Fruit fly (Drosophila melanogaster) whole organism, embryonic: ENCODE measurements around the gene msps.

Experiments
- Awh ChIP-seq: fragments of 200-800 bp; sonication (Bioruptor generic); IDR thresholded peaks from 2 replicates; pipeline ENCODE4, ENCODE4 v1.3.6; 2022; ENCODE audit warnings: missing biosample characterization, missing genetic modification characterization
- B-H2 ChIP-seq: fragments of 200-800 bp; sonication (Bioruptor generic); optimal IDR thresholded peaks from 2 replicates; lab custom pipeline; 2018; ENCODE audit warnings: missing biosample characterization, mild to moderate bottlenecking, missing genetic modification characterization
- Bgb ChIP-seq: fragments of 200-800 bp; sonication (Bioruptor generic); IDR thresholded peaks from 2 replicates; pipeline ENCODE4 v1.3.6; 2022; ENCODE audit warnings: missing biosample characterization, missing genetic modification characterization; ENCODE audit not compliant: partially characterized antibody
- CG10274 ChIP-seq: fragments of 200-800 bp; sonication (Bioruptor generic); optimal IDR thresholded peaks from 3 replicates; lab custom pipeline; 2017; ENCODE audit warnings: missing biosample characterization, mild to moderate bottlenecking, missing genetic modification characterization
- CG11093 ChIP-seq: fragments of 200-800 bp; sonication (Bioruptor generic); IDR thresholded peaks from 3 replicates; pipeline ENCODE4 v1.3.6; 2022; ENCODE audit warnings: missing biosample characterization, missing genetic modification characterization
- CG11695 ChIP-seq: fragments of 200-800 bp; sonication (Bioruptor generic); IDR thresholded peaks from 3 replicates; pipeline ENCODE4 v1.3.6; 2022; ENCODE audit warnings: missing biosample characterization, missing genetic modification characterization
- CG11723 ChIP-seq: fragments of 200-800 bp; sonication (Bioruptor generic); optimal IDR thresholded peaks from 2 replicates; lab custom pipeline; 2017; ENCODE audit warnings: missing biosample characterization, mild to moderate bottlenecking, missing genetic modification characterization
- CG12071 ChIP-seq: fragments of 200-800 bp; sonication (Bioruptor generic); optimal IDR thresholded peaks from 3 replicates; lab custom pipeline; 2018; ENCODE audit warnings: missing biosample characterization, mild to moderate bottlenecking, missing genetic modification characterization
- CG12155 ChIP-seq: fragments of 200-800 bp; sonication (Bioruptor generic); optimal IDR thresholded peaks from 3 replicates; lab custom pipeline; 2016; ENCODE audit warnings: missing biosample characterization, missing genetic modification characterization
- CG12942 ChIP-seq: fragments of 200-800 bp; sonication (Bioruptor generic); optimal IDR thresholded peaks from 3 replicates; lab custom pipeline; 2016; ENCODE audit warnings: missing biosample characterization, missing genetic modification characterization
- CG17912 ChIP-seq: fragments of 200-800 bp; sonication (Bioruptor generic); optimal IDR thresholded peaks from 2 replicates; lab custom pipeline; 2018; ENCODE audit warnings: missing biosample characterization, mild to moderate bottlenecking, missing genetic modification characterization
- CG1792 ChIP-seq: fragments of 200-800 bp; sonication (Bioruptor generic); optimal IDR thresholded peaks from 2 replicates; lab custom pipeline; 2016; ENCODE audit warnings: missing biosample characterization, missing genetic modification characterization
- CG2202 ChIP-seq: fragments of 200-800 bp; sonication (Bioruptor generic); optimal IDR thresholded peaks from 2 replicates; lab custom pipeline; 2018; ENCODE audit warnings: missing biosample characterization, mild to moderate bottlenecking, missing genetic modification characterization
- CG3281 ChIP-seq: fragments of 200-800 bp; sonication (Bioruptor generic); optimal IDR thresholded peaks from 3 replicates; lab custom pipeline; 2017; ENCODE audit warnings: missing biosample characterization, mild to moderate bottlenecking, missing genetic modification characterization
- CG3407 ChIP-seq: fragments of 200-800 bp; sonication (Bioruptor generic); optimal IDR thresholded peaks from 2 replicates; lab custom pipeline; 2018; ENCODE audit warnings: missing biosample characterization, mild to moderate bottlenecking, missing genetic modification characterization
- CG4282 ChIP-seq: fragments of 200-800 bp; sonication (Bioruptor generic); optimal IDR thresholded peaks from 2 replicates; lab custom pipeline; 2016; ENCODE audit warnings: missing biosample characterization, missing genetic modification characterization
- CG4707 ChIP-seq: fragments of 200-800 bp; sonication (Bioruptor generic); optimal IDR thresholded peaks from 2 replicates; lab custom pipeline; 2018; ENCODE audit warnings: missing biosample characterization, mild to moderate bottlenecking, missing genetic modification characterization, moderate library complexity
- CG5953 ChIP-seq: fragments of 200-800 bp; sonication (Bioruptor generic); IDR thresholded peaks from 2 replicates; pipeline ENCODE4 v1.3.6; 2022; ENCODE audit warnings: missing biosample characterization, missing genetic modification characterization
- CG6272 ChIP-seq: fragments of 200-800 bp; sonication (Bioruptor generic); IDR thresholded peaks from 2 replicates; pipeline ENCODE4 v1.3.6; 2022; ENCODE audit warnings: missing biosample characterization, missing genetic modification characterization
- CG6689 ChIP-seq: fragments of 200-800 bp; sonication (Bioruptor generic); IDR thresholded peaks from 2 replicates; pipeline ENCODE4 v1.3.6; 2022; ENCODE audit warnings: missing biosample characterization, missing genetic modification characterization
- CG7357 ChIP-seq: fragments of 200-800 bp; sonication (Bioruptor generic); IDR thresholded peaks from 3 replicates; pipeline ENCODE4 v1.3.6; 2022; ENCODE audit warnings: missing biosample characterization, missing genetic modification characterization
- CG7963 ChIP-seq: fragments of 200-800 bp; sonication (Bioruptor generic); IDR thresholded peaks from 3 replicates; pipeline ENCODE4 v1.3.6; 2022; ENCODE audit warnings: missing biosample characterization, missing genetic modification characterization; ENCODE audit not compliant: partially characterized antibody
- CG8089 ChIP-seq: fragments of 200-800 bp; sonication (Bioruptor generic); optimal IDR thresholded peaks from 3 replicates; lab custom pipeline; 2016; ENCODE audit warnings: missing biosample characterization, missing genetic modification characterization
- CG8359 ChIP-seq: fragments of 200-800 bp; sonication (Bioruptor generic); optimal IDR thresholded peaks from 2 replicates; lab custom pipeline; 2017; ENCODE audit warnings: missing biosample characterization, mild to moderate bottlenecking, missing genetic modification characterization, borderline replicate concordance
- Dek ChIP-seq: fragments of 200-800 bp; sonication (Bioruptor generic); optimal IDR thresholded peaks from 3 replicates; lab custom pipeline; 2019; ENCODE audit warnings: missing biosample characterization, mild to moderate bottlenecking, missing genetic modification characterization, moderate library complexity
- Dref ChIP-seq: fragments of 200-800 bp; sonication (Bioruptor generic); IDR thresholded peaks from 2 replicates; pipeline ENCODE4 v1.3.6; 2022; ENCODE audit warnings: missing biosample characterization, missing genetic modification characterization
- Gsc ChIP-seq: fragments of 200-800 bp; sonication (Bioruptor generic); IDR thresholded peaks from 2 replicates; pipeline ENCODE4 v1.3.6; 2022; ENCODE audit warnings: missing biosample characterization, missing genetic modification characterization
- Lpt ChIP-seq: fragments of >200 bp; optimal IDR thresholded peaks from 2 replicates; lab custom pipeline; 2018; ENCODE audit warnings: missing biosample characterization, missing genetic modification characterization
- Meics ChIP-seq: fragments of 200-800 bp; sonication (Bioruptor generic); optimal IDR thresholded peaks from 2 replicates; lab custom pipeline; 2017; ENCODE audit warnings: missing biosample characterization, mild to moderate bottlenecking, missing genetic modification characterization
- PHDP ChIP-seq: fragments of 200-800 bp; sonication (Bioruptor generic); optimal IDR thresholded peaks from 3 replicates; lab custom pipeline; 2018; ENCODE audit warnings: missing biosample characterization, mild to moderate bottlenecking, missing genetic modification characterization, moderate library complexity
- Pdp1 ChIP-seq, 2 experiments: fragments of 200-800 bp; sonication (Bioruptor generic); optimal IDR thresholded peaks; 3 replicates each; lab custom pipeline; 2016; ENCODE audit warnings: missing biosample characterization in 2 of 2, missing genetic modification characterization in 2 of 2, mild to moderate bottlenecking in 1 of 2, moderate library complexity in 1 of 2
- Ravus ChIP-seq: fragments of 200-800 bp; sonication (Bioruptor generic); IDR thresholded peaks from 2 replicates; pipeline ENCODE4 v1.3.6; 2022; ENCODE audit warnings: missing biosample characterization, missing genetic modification characterization
- Rfx ChIP-seq: fragments of 200-800 bp; sonication (Bioruptor generic); IDR thresholded peaks from 2 replicates; pipeline ENCODE4 v1.3.6; 2022; ENCODE audit warnings: missing biosample characterization, missing genetic modification characterization
- bab2 ChIP-seq: fragments of 200-800 bp; sonication (Bioruptor generic); optimal IDR thresholded peaks from 2 replicates; lab custom pipeline; 2016; ENCODE audit warnings: missing biosample characterization, missing genetic modification characterization
- chm ChIP-seq: fragments of 200-800 bp; sonication (Bioruptor generic); IDR thresholded peaks from 2 replicates; pipeline ENCODE4 v1.3.6; 2022; ENCODE audit warnings: missing biosample characterization, missing genetic modification characterization
- chn ChIP-seq: fragments of 200-800 bp; sonication (Bioruptor generic); optimal IDR thresholded peaks from 2 replicates; lab custom pipeline; 2016; ENCODE audit warnings: missing biosample characterization, missing genetic modification characterization
- ci ChIP-seq: fragments of 200-800 bp; sonication (Bioruptor generic); IDR thresholded peaks from 3 replicates; pipeline ENCODE4 v1.3.6; 2022; ENCODE audit warnings: missing biosample characterization, missing genetic modification characterization
- dmrt11E ChIP-seq: fragments of 200-800 bp; sonication (Bioruptor generic); optimal IDR thresholded peaks from 3 replicates; lab custom pipeline; 2018; ENCODE audit warnings: missing biosample characterization, mild to moderate bottlenecking, missing genetic modification characterization, moderate library complexity
- dysf ChIP-seq: fragments of 200-800 bp; sonication (Bioruptor generic); IDR thresholded peaks from 3 replicates; pipeline ENCODE4 v1.3.6; 2022; ENCODE audit warnings: missing biosample characterization, missing genetic modification characterization
- grau ChIP-seq: fragments of 200-800 bp; optimal IDR thresholded peaks from 3 replicates; lab custom pipeline; 2019; ENCODE audit warnings: missing biosample characterization, mild to moderate bottlenecking, missing genetic modification characterization, moderate library complexity
- jigr1 ChIP-seq: fragments of 200-800 bp; sonication (Bioruptor generic); IDR thresholded peaks from 3 replicates; pipeline ENCODE4 v1.3.6; 2022; ENCODE audit warnings: missing biosample characterization, missing genetic modification characterization
- lab ChIP-seq: fragments of 200-800 bp; sonication (Bioruptor generic); optimal IDR thresholded peaks from 3 replicates; lab custom pipeline; 2017; ENCODE audit warnings: missing biosample characterization, missing genetic modification characterization, mild to moderate bottlenecking, moderate library complexity, missing genetic modification reagents
- phol ChIP-seq: fragments of 200-800 bp; sonication (Bioruptor generic); optimal IDR thresholded peaks from 3 replicates; lab custom pipeline; 2018; ENCODE audit warnings: missing biosample characterization, mild to moderate bottlenecking, missing genetic modification characterization, moderate library complexity
- prd ChIP-seq, 3 experiments: fragments of >200 bp in 2 of 3; fragments of 200-800 bp in 1 of 3; sonication (Bioruptor generic) in 1 of 3; optimal IDR thresholded peaks in 2 of 3; IDR thresholded peaks in 1 of 3; 2 replicates in 2 of 3; 3 replicates in 1 of 3; pipeline versions ENCODE4 v1.3.6 to Lab custom; 2017 to 2022; ENCODE audit warnings: missing biosample characterization in 1 of 3, missing genetic modification characterization in 1 of 3
- shn ChIP-seq: fragments of 200-800 bp; sonication (Bioruptor generic); optimal IDR thresholded peaks from 3 replicates; lab custom pipeline; 2016; ENCODE audit warnings: missing biosample characterization, missing genetic modification characterization
- slbo ChIP-seq: fragments of 200-800 bp; sonication (Bioruptor generic); IDR thresholded peaks from 2 replicates; pipeline ENCODE4 v1.3.6; 2022; ENCODE audit warnings: missing biosample characterization, missing genetic modification characterization
- ssp ChIP-seq: fragments of 200-800 bp; sonication (Bioruptor generic); IDR thresholded peaks from 2 replicates; pipeline ENCODE4 v1.3.6; 2022; ENCODE audit warnings: missing biosample characterization, missing genetic modification characterization
- stc ChIP-seq: fragments of 200-800 bp; sonication (Bioruptor generic); IDR thresholded peaks from 2 replicates; pipeline ENCODE4 v1.3.6; 2022; ENCODE audit warnings: missing biosample characterization, missing genetic modification characterization
- tgo ChIP-seq: fragments of 200-800 bp; sonication (Bioruptor generic); IDR thresholded peaks from 3 replicates; pipeline ENCODE4 v1.3.6; 2022; ENCODE audit warnings: missing biosample characterization, missing genetic modification characterization

Gene msps

DNA sequence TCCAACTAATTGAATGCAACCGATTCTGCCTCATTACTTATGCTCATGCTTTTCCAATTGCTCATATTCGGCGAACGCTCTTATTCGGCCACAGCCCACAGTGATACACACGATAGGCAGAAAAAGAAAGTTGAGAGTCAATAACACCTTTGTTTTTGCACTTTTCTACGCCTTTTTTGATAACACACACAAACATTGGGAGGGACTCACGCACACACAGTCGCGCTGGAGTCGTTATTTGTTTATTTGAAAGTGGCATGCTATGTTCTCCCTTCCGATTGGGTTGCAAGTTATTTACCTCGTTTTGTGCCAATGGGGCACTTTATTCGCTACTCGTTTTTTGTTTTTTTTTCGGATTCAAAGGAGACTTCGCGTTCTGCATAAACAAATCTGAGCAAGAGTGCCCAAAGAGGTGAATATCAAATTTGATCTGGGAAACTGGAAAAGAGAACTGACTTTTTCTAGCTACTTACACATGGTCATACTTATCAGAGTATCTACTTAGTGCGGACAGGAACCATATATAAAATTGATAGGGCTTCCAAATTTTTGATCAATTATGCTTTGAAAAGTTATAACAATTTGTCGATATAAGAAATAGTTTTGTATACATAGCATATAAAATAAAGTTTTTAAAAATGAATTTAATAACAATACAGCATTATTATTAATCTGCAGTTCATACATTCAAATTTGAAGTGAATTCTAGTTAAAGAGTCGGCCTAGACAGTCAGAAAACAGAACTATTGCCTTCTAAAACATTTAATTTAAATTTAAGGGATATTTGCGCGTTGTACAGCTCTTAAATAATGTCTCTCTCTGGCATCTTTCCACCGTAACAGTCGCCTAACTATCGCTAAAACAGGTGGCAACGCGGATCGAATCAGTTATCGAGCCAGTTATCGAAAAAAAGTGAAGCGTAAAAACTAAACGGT, 48.0 kb downstream of the msps start, which contains the start of the genes Mhcl and Akt (continued):
- TF ChIP-seq Rfx (GFP tag; lab: Robert Waterston, UW) (no peak; the same call in 1 of the 2 replicates), Pdp1 (GFP tag; optimal IDR thresholded peaks at IDR 0.05; lab: Kevin White, UChicago) (peak; percentile 26 to 48), Meics (GFP tag; lab: Kevin White, UChicago) (no peak), jigr1 (GFP tag; lab: Robert Waterston, UW) (no peak), Lpt (GFP tag; lab: Kevin White, UChicago) (no peak), CG5953 (no peak), CG3407 (no peak), CG12155 (no peak), dmrt11E (tag; lab: Kevin White, UChicago) (peak; percentile 12), CG6272 (GFP tag; lab: Robert Waterston, UW) (no peak), Ravus (no peak), CG7357 (GFP tag; lab: Robert Waterston, UW) (no peak), CG2202 (no peak), lab (no peak), prd (optimal IDR thresholded peaks at IDR 0.05; lab: Kevin White, UChicago) (no peak), prd (GFP tag; IDR thresholded peaks at IDR 0.05; lab: Robert Waterston, UW) (no peak; the same call in 2 of the 3 replicates), Awh (GFP tag; lab: Robert Waterston, UW) (no peak), grau (tag; lab: Kevin White, UChicago) (peak; percentile 35), CG6689 (peak; percentile 8; the same call in 1 of the 2 replicates), CG10274 (GFP tag; lab: Kevin White, UChicago) (no peak), tgo (GFP tag; lab: Robert Waterston, UW) (no peak), bab2 (no peak), PHDP (tag; lab: Kevin White, UChicago) (no peak), CG8359 (no peak), CG11695 (GFP tag; lab: Robert Waterston, UW) (no peak), CG3281 (GFP tag; lab: Kevin White, UChicago) (peak; percentile 1), Dref (GFP tag; lab: Robert Waterston, UW) (peak; percentile 81), CG11723 (GFP tag; lab: Kevin White, UChicago) (no peak), CG4282 (GFP tag; lab: Kevin White, UChicago) (no peak), B-H2 (GFP tag; lab: Kevin White, UChicago) (no peak), chn (GFP tag; lab: Kevin White, UChicago) (no peak), CG17912 (GFP tag; lab: Kevin White, UChicago) (no peak), chm (GFP tag; lab: Robert Waterston, UW) (no peak), CG1792 (GFP tag; lab: Kevin White, UChicago) (no peak), CG7963 (GFP tag; lab: Robert Waterston, UW) (peak; percentile 57; the same call in 1 of the 3 replicates), dysf (GFP tag; lab: Robert Waterston, UW) (no peak), phol (tag; lab: Kevin White, UChicago) (peak; percentile 61), CG11093 (GFP tag; lab: Robert Waterston, UW) (0 out of 3 replicates have a peak, but pooled peaks have one; percentile 40), CG12942 (peak; percentile 6), shn (GFP tag; lab: Kevin White, UChicago) (no peak), Gsc (GFP tag; lab: Robert Waterston, UW) (no peak), Dek (no peak), Bgb (GFP tag; lab: Robert Waterston, UW) (peak; percentile 59), CG12071 (GFP tag; lab: Kevin White, UChicago) (no peak), slbo (GFP tag; lab: Robert Waterston, UW) (peak; percentile 56), CG4707 (GFP tag; lab: Kevin White, UChicago) (no peak), CG8089 (GFP tag; lab: Kevin White, UChicago) (no peak), stc (GFP tag; lab: Robert Waterston, UW) (no peak), ci (0 out of 3 replicates have a peak, but pooled peaks have one; percentile 10), ssp (GFP tag; lab: Robert Waterston, UW) (peak; percentile 50)
